Worm (Caenorhabditis elegans) whole organism, L1 larva: Measurements from ENCODE around the gene smg-3.

ENCODE experiments used
- C04F5.9 ChIP-seq: sonication (generic microtip); optimal IDR thresholded peaks from 2 replicates; lab custom pipeline; 2016; ENCODE audit warnings: missing genetic modification characterization, missing compliant biosample characterization
- C16A3.4 ChIP-seq: fragments of 150-350 bp; optimal IDR thresholded peaks from 2 replicates; lab custom pipeline; 2014; ENCODE audit warnings: missing biosample characterization, missing genetic modification characterization
- C34B4.2 ChIP-seq: sonication (generic microtip); optimal IDR thresholded peaks from 2 replicates; lab custom pipeline; 2017; ENCODE audit warnings: mild to moderate bottlenecking, missing genetic modification characterization, missing compliant biosample characterization
- F16B12.6 ChIP-seq: fragments of 150-350 bp; optimal IDR thresholded peaks from 2 replicates; lab custom pipeline; 2014; ENCODE audit warnings: missing biosample characterization, missing genetic modification characterization
- ceh-8 ChIP-seq: fragments of 200-800 bp; sonication (Bioruptor generic); optimal IDR thresholded peaks from 2 replicates; lab custom pipeline; 2018; ENCODE audit warnings: mild to moderate bottlenecking, missing genetic modification characterization, moderate library complexity, missing compliant biosample characterization
- ceh-88 ChIP-seq: fragments of 200-800 bp; sonication (Bioruptor generic); IDR thresholded peaks from 2 replicates; pipeline ENCODE4 v1.3.6; 2022; ENCODE audit warnings: missing genetic modification characterization, missing compliant biosample characterization
- ceh-90 ChIP-seq: sonication (generic microtip); optimal IDR thresholded peaks from 2 replicates; lab custom pipeline; 2016; ENCODE audit warnings: missing genetic modification characterization, missing compliant biosample characterization
- ces-1 ChIP-seq: fragments of 150-350 bp; optimal IDR thresholded peaks from 2 replicates; lab custom pipeline; 2014; ENCODE audit warnings: missing biosample characterization, missing genetic modification reagents, missing genetic modification characterization
- dpl-1 ChIP-seq, 3 experiments: fragments of 150-350 bp in 2 of 3; sonication (generic microtip) in 1 of 3; optimal IDR thresholded peaks; 2 replicates each; lab custom pipeline; 2014 to 2017; ENCODE audit warnings: missing biosample characterization in 3 of 3, missing genetic modification characterization in 3 of 3, missing genetic modification reagents in 3 of 3
- efl-1 ChIP-seq, 4 experiments: fragments of 150-350 bp; optimal IDR thresholded peaks in 3 of 4; peaks in 1 of 4; 1 replicate in 1 of 4; 2 replicates in 3 of 4; lab custom pipeline; 2014; ENCODE audit warnings: missing biosample characterization in 2 of 4, missing genetic modification characterization in 2 of 4, missing genetic modification reagents in 2 of 4
- egl-27 ChIP-seq, 2 experiments: fragments of 150-350 bp in 1 of 2; sonication (generic microtip); optimal IDR thresholded peaks; 3 replicates each; lab custom pipeline; 2017 to 2018; ENCODE audit warnings: missing biosample characterization in 2 of 2, missing genetic modification characterization in 2 of 2, missing genetic modification reagents in 2 of 2
- elt-3 ChIP-seq, 6 experiments: fragments of 150-350 bp in 1 of 6; sonication (generic microtip); optimal IDR thresholded peaks; 2 replicates each; lab custom pipeline; 2017 to 2018; ENCODE audit warnings: missing biosample characterization in 6 of 6, missing genetic modification characterization in 6 of 6, inconsistent platforms in 1 of 6
- ets-5 ChIP-seq: fragments of 200-800 bp; sonication (Bioruptor generic); IDR thresholded peaks from 2 replicates; pipeline ENCODE4 v1.3.6; 2022; ENCODE audit warnings: missing genetic modification characterization, missing compliant biosample characterization
- fkh-8 ChIP-seq: sonication (generic microtip); optimal IDR thresholded peaks from 2 replicates; lab custom pipeline; 2016; ENCODE audit warnings: mild to moderate bottlenecking, missing genetic modification characterization, missing compliant biosample characterization
- fos-1 ChIP-seq: fragments of 150-350 bp; optimal IDR thresholded peaks from 2 replicates; lab custom pipeline; 2014; ENCODE audit warnings: missing biosample characterization, missing genetic modification characterization
- hlh-17 ChIP-seq: fragments of 200-800 bp; sonication (Bioruptor generic); optimal IDR thresholded peaks from 2 replicates; lab custom pipeline; 2018; ENCODE audit warnings: missing genetic modification characterization, mild to moderate bottlenecking, missing compliant biosample characterization, moderate library complexity, borderline replicate concordance
- hpl-2 ChIP-seq: fragments of 150-350 bp; optimal IDR thresholded peaks from 2 replicates; lab custom pipeline; 2014; ENCODE audit warnings: missing biosample characterization, missing genetic modification reagents, missing genetic modification characterization
- irx-1 ChIP-seq: sonication (generic microtip); optimal IDR thresholded peaks from 2 replicates; lab custom pipeline; 2016; ENCODE audit warnings: missing genetic modification characterization, missing compliant biosample characterization
- isw-1 ChIP-seq: fragments of 200-800 bp; sonication (Bioruptor generic); IDR thresholded peaks from 2 replicates; pipeline ENCODE4 v1.3.6; 2022; ENCODE audit warnings: missing genetic modification characterization, missing compliant biosample characterization
- lin-13 ChIP-seq: fragments of 150-350 bp; optimal IDR thresholded peaks from 2 replicates; lab custom pipeline; 2014; ENCODE audit warnings: missing biosample characterization, missing genetic modification reagents, missing genetic modification characterization
- lin-15B ChIP-seq: fragments of 150-350 bp; sonication (generic microtip); optimal IDR thresholded peaks from 3 replicates; lab custom pipeline; 2014; ENCODE audit warnings: missing biosample characterization, missing genetic modification characterization
- lin-39 ChIP-seq: fragments of 150-350 bp; optimal IDR thresholded peaks from 2 replicates; lab custom pipeline; 2014; ENCODE audit warnings: missing biosample characterization, missing genetic modification reagents, missing genetic modification characterization
- lir-3 ChIP-seq: sonication (generic microtip); optimal IDR thresholded peaks from 2 replicates; lab custom pipeline; 2016; ENCODE audit warnings: mild to moderate bottlenecking, missing genetic modification characterization, moderate library complexity, missing compliant biosample characterization; ENCODE audit not compliant: poor library complexity
- mef-2 ChIP-seq: fragments of 150-350 bp; optimal IDR thresholded peaks from 2 replicates; lab custom pipeline; 2014; ENCODE audit warnings: missing biosample characterization, missing genetic modification characterization
- mep-1 ChIP-seq: fragments of 150-350 bp; optimal IDR thresholded peaks from 2 replicates; lab custom pipeline; 2014; ENCODE audit warnings: missing biosample characterization, missing genetic modification characterization
- nhr-11 ChIP-seq: fragments of 150-350 bp; optimal IDR thresholded peaks from 2 replicates; lab custom pipeline; 2014; ENCODE audit warnings: missing biosample characterization, missing genetic modification characterization
- nhr-12 ChIP-seq: sonication (generic microtip); optimal IDR thresholded peaks from 2 replicates; lab custom pipeline; 2017; ENCODE audit warnings: missing biosample characterization, missing genetic modification characterization
- nhr-19 ChIP-seq: fragments of 200-800 bp; sonication (Bioruptor generic); conservative IDR thresholded peaks from 2 replicates; pipeline ENCODE4 v1.3.6; 2022; ENCODE audit warnings: missing genetic modification characterization, missing compliant biosample characterization
- nhr-47 ChIP-seq: sonication (generic microtip); optimal IDR thresholded peaks from 2 replicates; lab custom pipeline; 2016; ENCODE audit warnings: mild to moderate bottlenecking, missing genetic modification characterization, moderate library complexity, missing compliant biosample characterization
- nhr-76 ChIP-seq: sonication (generic microtip); optimal IDR thresholded peaks from 2 replicates; lab custom pipeline; 2017; ENCODE audit warnings: missing biosample characterization, missing genetic modification characterization
- nhr-77 ChIP-seq: fragments of 150-350 bp; optimal IDR thresholded peaks from 2 replicates; lab custom pipeline; 2014; ENCODE audit warnings: missing biosample characterization, missing genetic modification characterization
- nhr-85 ChIP-seq: sonication (generic microtip); peaks from one replicate; lab custom pipeline; 2016; ENCODE audit warnings: missing genetic modification characterization, inconsistent platforms, missing compliant biosample characterization
- nhr-90 ChIP-seq: sonication (generic microtip); optimal IDR thresholded peaks from 2 replicates; lab custom pipeline; 2016; ENCODE audit warnings: mild to moderate bottlenecking, missing genetic modification characterization, missing compliant biosample characterization; ENCODE audit not compliant: poor library complexity
- pag-3 ChIP-seq: sonication (generic microtip); optimal IDR thresholded peaks from 2 replicates; lab custom pipeline; 2017; ENCODE audit warnings: missing genetic modification characterization, mild to moderate bottlenecking, missing compliant biosample characterization, antibody characterized with exemption, borderline replicate concordance; ENCODE audit not compliant: insufficient read depth
- pax-3 ChIP-seq: fragments of 200-800 bp; sonication (Bioruptor generic); optimal IDR thresholded peaks from 2 replicates; lab custom pipeline; 2018; ENCODE audit warnings: mild to moderate bottlenecking, missing genetic modification characterization, moderate library complexity, missing compliant biosample characterization
- skn-1 ChIP-seq: fragments of 150-350 bp; optimal IDR thresholded peaks from 2 replicates; lab custom pipeline; 2014; ENCODE audit warnings: missing biosample characterization, missing genetic modification characterization
- snpc-4 ChIP-seq: fragments of 150-350 bp; optimal IDR thresholded peaks from 2 replicates; lab custom pipeline; 2014; ENCODE audit warnings: missing biosample characterization, missing genetic modification characterization
- sox-4 ChIP-seq: sonication (generic microtip); optimal IDR thresholded peaks from 2 replicates; lab custom pipeline; 2016; ENCODE audit warnings: missing genetic modification characterization, missing compliant biosample characterization
- sptf-1 ChIP-seq: fragments of 150-350 bp; optimal IDR thresholded peaks from 2 replicates; lab custom pipeline; 2014; ENCODE audit warnings: missing biosample characterization, missing genetic modification characterization
- sup-37 ChIP-seq: fragments of 200-800 bp; sonication (Bioruptor generic); optimal IDR thresholded peaks from 2 replicates; lab custom pipeline; 2018; ENCODE audit warnings: mild to moderate bottlenecking, missing genetic modification characterization, missing compliant biosample characterization
- unc-130 ChIP-seq: fragments of 150-350 bp; optimal IDR thresholded peaks from 2 replicates; lab custom pipeline; 2017; ENCODE audit warnings: missing biosample characterization, missing genetic modification characterization, inconsistent platforms
- unc-98 ChIP-seq: fragments of 200-800 bp; sonication (Bioruptor generic); IDR thresholded peaks from 2 replicates; pipeline ENCODE4 v1.3.6; 2022; ENCODE audit warnings: missing genetic modification characterization, missing compliant biosample characterization
- vab-15 ChIP-seq: sonication (generic microtip); optimal IDR thresholded peaks from 2 replicates; lab custom pipeline; 2017; ENCODE audit warnings: missing genotype, mild to moderate bottlenecking, missing genetic modification characterization, missing compliant biosample characterization
- zip-4 ChIP-seq: fragments of 200-800 bp; sonication (Bioruptor generic); optimal IDR thresholded peaks from 2 replicates; lab custom pipeline; 2018; ENCODE audit warnings: mild to moderate bottlenecking, missing genetic modification characterization, moderate library complexity, missing compliant biosample characterization
- ztf-11 ChIP-seq, 2 experiments: sonication (generic microtip); optimal IDR thresholded peaks; 2 replicates each; lab custom pipeline; 2016 to 2017; ENCODE audit warnings: missing genetic modification characterization in 2 of 2, missing biosample characterization in 1 of 2, missing compliant biosample characterization in 1 of 2
- ztf-4 ChIP-seq: fragments of 150-350 bp; optimal IDR thresholded peaks from 2 replicates; lab custom pipeline; 2014; ENCODE audit warnings: missing biosample characterization, missing genetic modification characterization

Gene smg-3

DNA sequence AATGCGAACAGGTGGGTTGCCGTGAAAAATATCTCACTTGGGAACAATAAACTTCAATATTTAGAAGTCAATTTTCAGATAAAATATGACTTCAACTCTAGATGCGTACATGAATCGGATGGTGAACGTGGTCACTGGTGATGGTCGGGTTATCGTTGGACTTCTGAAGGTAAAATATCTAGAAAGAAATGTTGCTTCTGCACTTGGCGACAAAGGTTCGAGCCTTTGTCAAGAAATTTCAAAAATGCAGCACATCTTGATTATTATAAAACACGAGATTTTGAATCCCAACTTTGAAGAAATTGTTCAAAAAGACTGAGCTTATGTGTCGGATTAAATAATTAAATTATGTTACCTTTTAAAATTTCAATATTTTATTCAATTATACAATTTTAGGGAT lies 46.4 kb downstream of the smg-3 start, which contains the start of gene lsm-8:
lsm-8 (plus strand) TSS at position 79 of the 400 bp plus-strand sequence.
- TF ChIP-seq nhr-11 (no peak), nhr-85 (tag; lab: Kevin White, UChicago) (peak; percentile 51), efl-1 (optimal IDR thresholded peaks at IDR 0.05; lab: Kevin White, UChicago) (no peak), efl-1 (GFP tag; optimal IDR thresholded peaks at IDR 0.05 in 1 of 2; lab: Kevin White, UChicago) (peak in 1 of 2 experiments; percentile 54), lin-13 (GFP tag; lab: Kevin White, UChicago) (no peak), dpl-1 (GFP tag; optimal IDR thresholded peaks at IDR 0.05; lab: Kevin White, UChicago) (no peak)

DNA sequence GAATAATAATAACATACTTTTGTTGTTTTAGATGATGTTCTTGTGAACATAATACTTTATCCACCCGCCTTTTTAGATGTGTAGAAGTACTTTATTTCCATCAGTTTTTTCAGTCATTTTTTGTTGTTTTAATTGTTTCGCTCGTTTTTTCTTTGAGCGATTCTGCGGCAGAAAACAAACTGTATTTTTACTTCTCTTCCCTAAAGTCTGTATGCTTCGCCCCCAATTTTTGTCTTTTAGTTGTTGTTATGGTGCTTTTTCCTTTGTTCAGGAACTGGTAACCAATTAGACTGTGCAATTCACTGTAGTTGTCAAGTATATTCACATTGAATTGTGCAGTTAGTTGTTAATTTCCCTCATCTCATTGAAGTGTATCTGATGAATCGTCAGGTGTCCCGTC lies 47.1 kb downstream of the smg-3 start:
- no peak for TF ChIP-seq lir-3 (tag; lab: Kevin White, UChicago)
- no peak for TF ChIP-seq nhr-77
- no peak for TF ChIP-seq ets-5 (GFP tag; lab: Robert Waterston, UW)
- TF ChIP-seq nhr-47 (tag; lab: Kevin White, UChicago), result no peak
- TF ChIP-seq nhr-11, result no peak
- TF ChIP-seq mep-1 (tag; lab: Kevin White, UChicago), result no peak
- TF ChIP-seq hlh-17 (GFP tag; lab: Kevin White, UChicago), result no peak
- TF ChIP-seq skn-1, result no peak
- no peak for TF ChIP-seq snpc-4
- TF ChIP-seq efl-1 (optimal IDR thresholded peaks at IDR 0.05; lab: Kevin White, UChicago), result no peak
- no peak for TF ChIP-seq efl-1 (GFP tag; optimal IDR thresholded peaks at IDR 0.05 in 1 of 2; lab: Kevin White, UChicago)
- TF ChIP-seq fos-1 (tag; lab: Kevin White, UChicago), result no peak
- TF ChIP-seq mef-2 (tag; lab: Kevin White, UChicago), result no peak

DNA sequence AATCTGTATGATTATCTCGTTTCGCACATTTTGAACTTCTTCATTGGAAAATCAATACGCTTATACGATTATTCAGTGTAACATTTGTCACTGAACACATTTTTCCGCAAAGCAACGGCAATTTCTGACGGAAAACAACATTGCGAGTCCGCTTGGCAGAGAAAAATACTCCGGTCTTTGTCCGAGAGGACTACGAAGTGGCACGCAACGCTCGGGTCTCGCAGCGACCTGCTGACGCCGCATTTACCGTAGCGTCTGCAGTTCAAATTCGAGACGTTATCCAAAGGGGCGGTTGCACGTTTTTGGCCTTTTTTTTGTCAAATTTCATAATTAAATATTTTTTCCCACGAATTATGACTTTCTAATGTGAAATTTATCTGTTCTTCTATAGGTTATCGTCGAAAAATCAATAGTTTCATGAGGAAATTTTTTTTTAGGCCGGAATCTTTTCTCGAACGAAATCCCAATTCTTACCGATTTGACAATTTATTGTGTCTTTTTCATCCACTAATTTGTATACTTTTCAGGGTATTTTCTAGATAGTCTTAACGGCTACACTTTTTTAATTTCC lies 49.2 kb downstream of the smg-3 start, which contains the start of gene sqd-1:
sqd-1 (plus strand) TSS at position 521 of the 571 bp plus-strand sequence.
- TF ChIP-seq unc-98 (GFP tag; lab: Robert Waterston, UW), result peak; percentile 67; the same call in 1 of the 2 replicates
- TF ChIP-seq sup-37 (GFP tag; lab: Kevin White, UChicago), result peak; percentile 95
- peak in 5 of 6 experiments; percentile 74 to 94 (median 86) for TF ChIP-seq elt-3 (tag; optimal IDR thresholded peaks at IDR 0.05; lab: Kevin White, UChicago)
- peak; percentile 91 for TF ChIP-seq nhr-76 (tag; lab: Kevin White, UChicago)
- peak; percentile 60 for TF ChIP-seq hpl-2 (GFP tag; lab: Kevin White, UChicago)
- no peak for TF ChIP-seq ces-1 (GFP tag; lab: Kevin White, UChicago)
- peak; percentile 93 for TF ChIP-seq vab-15 (tag; lab: Kevin White, UChicago)
- TF ChIP-seq ztf-11 (tag; optimal IDR thresholded peaks at IDR 0.05; lab: Kevin White, UChicago), result peak in 1 of 2 experiments; percentile 97
- peak; percentile 98 for TF ChIP-seq nhr-90 (tag; lab: Kevin White, UChicago)
- TF ChIP-seq zip-4, result peak; percentile 94
- peak; percentile 94 to 95 for TF ChIP-seq efl-1 (optimal IDR thresholded peaks at IDR 0.05; lab: Kevin White, UChicago)
- TF ChIP-seq efl-1 (GFP tag; optimal IDR thresholded peaks at IDR 0.05 in 1 of 2; lab: Kevin White, UChicago), result peak; percentile 87 to 99
- peak; percentile 96 for TF ChIP-seq C16A3.4 (tag; lab: Kevin White, UChicago)
- TF ChIP-seq ceh-8 (GFP tag; lab: Kevin White, UChicago), result peak; percentile 98
- peak; percentile 71 for TF ChIP-seq F16B12.6 (tag; lab: Kevin White, UChicago)
- peak in 1 of 2 experiments; percentile 52 for TF ChIP-seq egl-27 (tag; optimal IDR thresholded peaks at IDR 0.05; lab: Kevin White, UChicago)
- peak; percentile 95 for TF ChIP-seq pax-3
- TF ChIP-seq pag-3 (tag; lab: Kevin White, UChicago), result no peak
- TF ChIP-seq ztf-4, result peak; percentile 95
- peak; percentile 92 for TF ChIP-seq C04F5.9
- peak; percentile 98 for TF ChIP-seq nhr-19 (GFP tag; lab: Robert Waterston, UW)
- peak; percentile 95 for TF ChIP-seq irx-1 (tag; lab: Kevin White, UChicago)
- no peak for TF ChIP-seq sptf-1 (tag; lab: Kevin White, UChicago)
- peak; percentile 73 for TF ChIP-seq fos-1 (tag; lab: Kevin White, UChicago)
- peak; percentile 46 for TF ChIP-seq nhr-12
- peak; percentile 82 for TF ChIP-seq snpc-4
- peak; percentile 98 for TF ChIP-seq unc-130 (tag; lab: Kevin White, UChicago)
- peak; percentile 95 for TF ChIP-seq lin-15B
- peak; percentile 95 for TF ChIP-seq lin-13 (GFP tag; lab: Kevin White, UChicago)
- TF ChIP-seq isw-1 (GFP tag; lab: Robert Waterston, UW), result peak; percentile 98
- peak; percentile 94 for TF ChIP-seq fkh-8 (tag; lab: Kevin White, UChicago)
- peak; percentile 92 for TF ChIP-seq sox-4 (tag; lab: Kevin White, UChicago)
- TF ChIP-seq ceh-90, result peak; percentile 70
- TF ChIP-seq nhr-11, result peak; percentile 74
- TF ChIP-seq C34B4.2, result peak; percentile 85
- peak; percentile 92 for TF ChIP-seq lin-39
- peak; percentile 93 for TF ChIP-seq ceh-88
